Worm (Caenorhabditis elegans) whole organism, mixed stage, embryonic: ENCODE results near the gene M28.8.

ENCODE experiments used
- ceh-39 ChIP-seq: fragments of 150-350 bp; optimal IDR thresholded peaks from 2 replicates; lab custom pipeline; 2014; ENCODE audit warnings: missing biosample characterization, missing genetic modification characterization
- ceh-83 ChIP-seq: fragments of 200-800 bp; sonication (Bioruptor generic); optimal IDR thresholded peaks from 2 replicates; lab custom pipeline; 2018; ENCODE audit warnings: mild to moderate bottlenecking, missing genetic modification characterization, missing compliant biosample characterization
- ces-1 ChIP-seq: fragments of 150-350 bp; optimal IDR thresholded peaks from 2 replicates; lab custom pipeline; 2014; ENCODE audit warnings: missing biosample characterization, missing genetic modification reagents, missing genetic modification characterization
- cnd-1 ChIP-seq: fragments of 200-800 bp; sonication (Bioruptor generic); optimal IDR thresholded peaks from 2 replicates; lab custom pipeline; 2018; ENCODE audit warnings: mild to moderate bottlenecking, missing genetic modification characterization, missing compliant biosample characterization
- drap-1 ChIP-seq: fragments of 200-800 bp; sonication (Bioruptor generic); optimal IDR thresholded peaks from 3 replicates; lab custom pipeline; 2018; ENCODE audit warnings: mild to moderate bottlenecking, missing genetic modification characterization, missing compliant biosample characterization
- flh-1 ChIP-seq: fragments of 200-800 bp; sonication (Bioruptor generic); optimal IDR thresholded peaks from 2 replicates; lab custom pipeline; 2018; ENCODE audit warnings: mild to moderate bottlenecking, missing genetic modification characterization, moderate library complexity, missing compliant biosample characterization
- ham-2 ChIP-seq: fragments of 200-800 bp; sonication (Bioruptor generic); optimal IDR thresholded peaks from 2 replicates; lab custom pipeline; 2018; ENCODE audit warnings: mild to moderate bottlenecking, missing genetic modification characterization, missing compliant biosample characterization
- hlh-1 ChIP-seq: fragments of 150-350 bp; optimal IDR thresholded peaks from 2 replicates; lab custom pipeline; 2014; ENCODE audit warnings: missing biosample characterization, missing genetic modification reagents, missing genetic modification characterization
- lin-13 ChIP-seq: fragments of 150-350 bp; optimal IDR thresholded peaks from 2 replicates; lab custom pipeline; 2014; ENCODE audit warnings: missing biosample characterization, missing genetic modification characterization
- lin-32 ChIP-seq: fragments of 200-800 bp; sonication (Bioruptor generic); optimal IDR thresholded peaks from 2 replicates; lab custom pipeline; 2018; ENCODE audit warnings: mild to moderate bottlenecking, missing genetic modification characterization, missing compliant biosample characterization
- lsy-2 ChIP-seq: fragments of 150-350 bp; optimal IDR thresholded peaks from 2 replicates; lab custom pipeline; 2014; ENCODE audit warnings: missing biosample characterization, missing genetic modification characterization
- mab-5 ChIP-seq: fragments of 150-350 bp; optimal IDR thresholded peaks from 2 replicates; lab custom pipeline; 2014; ENCODE audit warnings: missing biosample characterization, missing genetic modification characterization
- mep-1 ChIP-seq: fragments of 150-350 bp; optimal IDR thresholded peaks from 2 replicates; lab custom pipeline; 2017; ENCODE audit warnings: missing biosample characterization, missing genetic modification reagents, missing genetic modification characterization, inconsistent platforms
- nhr-12 ChIP-seq: fragments of 150-350 bp; optimal IDR thresholded peaks from 2 replicates; lab custom pipeline; 2014; ENCODE audit warnings: missing biosample characterization, missing genetic modification characterization
- nhr-2 ChIP-seq: fragments of 150-350 bp; optimal IDR thresholded peaks from 2 replicates; lab custom pipeline; 2014; ENCODE audit warnings: missing biosample characterization, missing genetic modification characterization
- nhr-237 ChIP-seq: fragments of 150-350 bp; optimal IDR thresholded peaks from 2 replicates; lab custom pipeline; 2014; ENCODE audit warnings: missing biosample characterization, missing genetic modification characterization
- sem-2 ChIP-seq: fragments of 200-800 bp; sonication (Bioruptor generic); optimal IDR thresholded peaks from 2 replicates; lab custom pipeline; 2018; ENCODE audit warnings: mild to moderate bottlenecking, missing genetic modification characterization, missing compliant biosample characterization
- snpc-4 ChIP-seq: fragments of 150-350 bp; optimal IDR thresholded peaks from 2 replicates; lab custom pipeline; 2014; ENCODE audit warnings: missing biosample characterization, missing genetic modification characterization
- tbx-8 ChIP-seq: fragments of 200-800 bp; sonication (Bioruptor generic); optimal IDR thresholded peaks from 2 replicates; lab custom pipeline; 2018; ENCODE audit warnings: mild to moderate bottlenecking, missing genetic modification characterization, moderate library complexity, missing compliant biosample characterization
- unc-120 ChIP-seq: sonication (generic microtip); optimal IDR thresholded peaks from 2 replicates; lab custom pipeline; 2017; ENCODE audit warnings: missing genetic modification characterization, missing compliant biosample characterization; ENCODE audit not compliant: poor library complexity, severe bottlenecking
- unc-39 ChIP-seq: fragments of 150-350 bp; optimal IDR thresholded peaks from 2 replicates; lab custom pipeline; 2014; ENCODE audit warnings: missing biosample characterization, missing genetic modification characterization
- unc-62 ChIP-seq: fragments of 150-350 bp; optimal IDR thresholded peaks from 2 replicates; lab custom pipeline; 2014; ENCODE audit warnings: missing biosample characterization, missing genetic modification reagents, missing genetic modification characterization
- zip-8 ChIP-seq: fragments of 150-350 bp; optimal IDR thresholded peaks from 2 replicates; lab custom pipeline; 2014; ENCODE audit warnings: missing biosample characterization, missing genetic modification characterization
- ztf-11 ChIP-seq: fragments of 150-350 bp; optimal IDR thresholded peaks from 2 replicates; lab custom pipeline; 2014; ENCODE audit warnings: missing biosample characterization, missing genetic modification characterization

M28.8 gene

ce11 chrII:10657632-10658108 is 29.6 kb downstream of the M28.8 start, which contains the start of gene lact-3:
Gene lact-3, minus strand, starts transcription at chrII:10657682.
- TF ChIP-seq zip-8 (tag; lab: Kevin White, UChicago), result no peak
- no peak for TF ChIP-seq ham-2 (GFP tag; lab: Kevin White, UChicago)
- TF ChIP-seq nhr-2 (tag; lab: Kevin White, UChicago), result no peak
- no peak for TF ChIP-seq lin-32 (GFP tag; lab: Kevin White, UChicago)
- TF ChIP-seq ceh-39 (tag; lab: Kevin White, UChicago), result no peak
- no peak for TF ChIP-seq nhr-12 (tag; lab: Kevin White, UChicago)
- no peak for TF ChIP-seq mab-5 (tag; lab: Kevin White, UChicago)

ce11 chrII:10658576-10659256 is 30.7 kb downstream of the M28.8 start, which contains the start of the genes snu-13 and rsp-7:
Gene snu-13, minus strand, starts transcription at chrII:10658626.
Gene rsp-7, plus strand, starts transcription at chrII:10659206.
- peak; percentile 52 for TF ChIP-seq ceh-39 (tag; lab: Kevin White, UChicago)
- TF ChIP-seq hlh-1 (tag; lab: Kevin White, UChicago), result peak; percentile 57
- TF ChIP-seq unc-62, result peak; percentile 31
- TF ChIP-seq nhr-237, result peak; percentile 69
- no peak for TF ChIP-seq zip-8 (tag; lab: Kevin White, UChicago)
- peak; percentile 70 for TF ChIP-seq lsy-2 (tag; lab: Kevin White, UChicago)
- TF ChIP-seq lin-13 (tag; lab: Kevin White, UChicago), result peak; percentile 61
- TF ChIP-seq ces-1 (GFP tag; lab: Kevin White, UChicago), result peak; percentile 34
- TF ChIP-seq mep-1 (tag; lab: Kevin White, UChicago), result peak; percentile 87
- TF ChIP-seq ztf-11 (tag; lab: Kevin White, UChicago), result no peak
- peak; percentile 72 for TF ChIP-seq unc-120 (tag; lab: Kevin White, UChicago)
- TF ChIP-seq, all 35 proteins: peak for 9

- TF ChIP-seq hlh-1 (tag; lab: Kevin White, UChicago) (no peak), cnd-1 (tag; lab: Kevin White, UChicago) (no peak), flh-1 (GFP tag; lab: Kevin White, UChicago) (no peak), ham-2 (GFP tag; lab: Kevin White, UChicago) (no peak), ceh-39 (tag; lab: Kevin White, UChicago) (no peak)
Measured at ce11 chrII:10659585-10659984, 31.5 kb downstream of the M28.8 start.

- TF ChIP-seq ztf-11 (tag; lab: Kevin White, UChicago), result no peak
- TF ChIP-seq unc-39, result no peak
- TF ChIP-seq mab-5 (tag; lab: Kevin White, UChicago), result no peak
- no peak for TF ChIP-seq drap-1 (GFP tag; lab: Kevin White, UChicago)
- TF ChIP-seq ceh-83, result no peak
- TF ChIP-seq hlh-1 (tag; lab: Kevin White, UChicago), result no peak
- no peak for TF ChIP-seq tbx-8
- no peak for TF ChIP-seq flh-1 (GFP tag; lab: Kevin White, UChicago)
- no peak for TF ChIP-seq snpc-4
- TF ChIP-seq ham-2 (GFP tag; lab: Kevin White, UChicago), result no peak
- no peak for TF ChIP-seq lin-13 (tag; lab: Kevin White, UChicago)
- TF ChIP-seq, all 35 proteins: peak for 0
Measured at ce11 chrII:10660892-10661291, 32.8 kb downstream of the M28.8 start, which contains the start of gene marc-2. Gene marc-2, minus strand, starts transcription at chrII:10660992.

ce11 chrII:10661448-10662064 is 33.5 kb downstream of the M28.8 start:
- no peak for TF ChIP-seq flh-1 (GFP tag; lab: Kevin White, UChicago)
- TF ChIP-seq ham-2 (GFP tag; lab: Kevin White, UChicago), result no peak
- TF ChIP-seq nhr-237, result no peak
- no peak for TF ChIP-seq drap-1 (GFP tag; lab: Kevin White, UChicago)
- TF ChIP-seq unc-62, result no peak

ce11 chrII:10662279-10662678 is 34.2 kb downstream of the M28.8 start:
- TF ChIP-seq ceh-83, result peak; percentile 15
- no peak for TF ChIP-seq ceh-39 (tag; lab: Kevin White, UChicago)
- TF ChIP-seq, all 35 proteins: peak for 1

ce11 chrII:10662698-10663097 is 34.6 kb downstream of the M28.8 start, which contains the start of gene D2089.8:
Gene D2089.8, minus strand, starts transcription at chrII:10662781.
- TF ChIP-seq unc-39 (no peak), unc-62 (no peak), nhr-2 (tag; lab: Kevin White, UChicago) (no peak), nhr-237 (no peak), ceh-39 (tag; lab: Kevin White, UChicago) (peak; percentile 51), cnd-1 (tag; lab: Kevin White, UChicago) (no peak), ces-1 (GFP tag; lab: Kevin White, UChicago) (peak; percentile 43), sem-2 (GFP tag; lab: Kevin White, UChicago) (no peak)
